Worm (Caenorhabditis elegans): Measurements from ENCODE around the gene rcs-1.

Gene rcs-1

ce11 chrX:8810908-8811307 is 17.4 kb downstream of the rcs-1 start, which contains the start of gene R04E5.9 (continued):
- TF ChIP-seq nhr-10 (tag; optimal IDR thresholded peaks at IDR 0.05) (no peak), nhr-12 (tag; optimal IDR thresholded peaks at IDR 0.05) (no peak)

ce11 chrX:8808740-8809139 is 19.6 kb downstream of the rcs-1 start:
- TF ChIP-seq blmp-1 (tag; optimal IDR thresholded peaks at IDR 0.05; ENCODE audit: insufficient read depth) (no peak), unc-55 (GFP tag; optimal IDR thresholded peaks at IDR 0.05) (peak; percentile 36)

DNA sequence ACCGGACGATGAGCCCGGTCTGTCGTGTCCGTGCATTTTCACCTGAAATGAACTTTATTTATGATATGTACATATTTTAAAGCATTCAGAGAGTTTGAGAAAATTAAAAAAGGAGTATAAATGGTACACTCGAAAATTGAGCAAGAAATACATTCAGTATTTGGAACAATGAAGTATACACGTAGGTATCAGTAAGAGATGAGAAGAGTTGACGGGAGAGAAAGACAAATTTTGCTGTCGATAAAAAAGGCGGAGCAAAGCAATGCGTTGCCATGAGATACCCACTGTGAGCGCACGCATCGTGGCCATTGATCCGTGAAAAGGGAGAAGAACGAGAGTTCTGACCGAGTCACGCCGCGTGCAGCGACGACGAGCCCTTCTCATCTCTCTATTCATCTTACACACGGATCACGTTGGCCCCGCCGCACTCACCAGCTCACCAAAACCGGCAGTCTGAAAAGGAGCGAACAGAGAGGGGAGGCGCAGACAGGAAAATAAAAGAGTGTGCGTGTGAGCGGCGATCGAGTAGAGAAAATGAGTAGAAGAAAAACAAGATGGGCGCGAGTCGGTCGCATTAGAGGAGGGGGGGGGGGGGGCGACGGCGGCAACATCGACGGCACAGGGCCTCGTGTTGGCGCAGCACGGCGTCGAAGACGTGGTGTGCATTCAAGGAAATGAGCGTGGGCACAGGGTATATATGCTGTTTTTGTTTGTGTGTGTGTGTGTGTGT is 22.1 kb downstream of the rcs-1 start, which contains the start of gene R04E5.8:
R04E5.8 (minus strand) TSS at position 51 of the 730 bp plus-strand sequence.
- TF ChIP-seq zag-1 (tag; optimal IDR thresholded peaks at IDR 0.05) (peak; percentile 48), mab-5 (tag; optimal IDR thresholded peaks at IDR 0.05) (no peak), Y55F3AM.14 (GFP tag; optimal IDR thresholded peaks at IDR 0.05) (peak; percentile 39), unc-55 (GFP tag; optimal IDR thresholded peaks at IDR 0.05) (peak; percentile 31), F13H6.1 (tag; optimal IDR thresholded peaks at IDR 0.05) (peak; percentile 41), skn-1 (tag; optimal IDR thresholded peaks at IDR 0.05) (no peak), mbf-1 (tag; optimal IDR thresholded peaks at IDR 0.05) (no peak), alr-1 (tag; optimal IDR thresholded peaks at IDR 0.05) (no peak), nhr-12 (tag; optimal IDR thresholded peaks at IDR 0.05) (no peak), nhr-23 (tag; optimal IDR thresholded peaks at IDR 0.05) (no peak), elt-1 (tag; optimal IDR thresholded peaks at IDR 0.05) (no peak), sem-4 (tag; optimal IDR thresholded peaks at IDR 0.05) (no peak), aly-2 (tag; optimal IDR thresholded peaks at IDR 0.05) (no peak), C34F6.9 (tag; optimal IDR thresholded peaks at IDR 0.05) (peak; percentile 37), ztf-1 (GFP tag; conservative IDR thresholded peaks at IDR 0.05) (no peak), lin-13 (GFP tag; optimal IDR thresholded peaks at IDR 0.05) (peak; percentile 43), lsy-2 (tag; optimal IDR thresholded peaks at IDR 0.05) (peak in 1 of 2 experiments; percentile 22), ceh-82 (tag; optimal IDR thresholded peaks at IDR 0.05) (no peak), snpc-4 (tag; optimal IDR thresholded peaks at IDR 0.05) (no peak), crh-2 (tag; optimal IDR thresholded peaks at IDR 0.05) (no peak), mdl-1 (tag; optimal IDR thresholded peaks at IDR 0.05) (peak in 1 of 2 experiments; percentile 40), sma-9 (GFP tag; optimal IDR thresholded peaks at IDR 0.05) (peak; percentile 18), sma-9 (tag; optimal IDR thresholded peaks at IDR 0.05) (no peak), nhr-129 (tag; optimal IDR thresholded peaks at IDR 0.05) (peak; percentile 30), unc-62 (GFP tag; optimal IDR thresholded peaks at IDR 0.05) (no peak), nhr-6 (tag; optimal IDR thresholded peaks at IDR 0.05) (no peak), dmd-4 (tag; optimal IDR thresholded peaks at IDR 0.05) (no peak), nhr-77 (tag; optimal IDR thresholded peaks at IDR 0.05) (no peak), nhr-21 (tag; optimal IDR thresholded peaks at IDR 0.05) (peak; percentile 12), ZK546.5 (tag; optimal IDR thresholded peaks at IDR 0.05) (no peak), lin-11 (tag; optimal IDR thresholded peaks at IDR 0.05) (peak; percentile 35)

DNA sequence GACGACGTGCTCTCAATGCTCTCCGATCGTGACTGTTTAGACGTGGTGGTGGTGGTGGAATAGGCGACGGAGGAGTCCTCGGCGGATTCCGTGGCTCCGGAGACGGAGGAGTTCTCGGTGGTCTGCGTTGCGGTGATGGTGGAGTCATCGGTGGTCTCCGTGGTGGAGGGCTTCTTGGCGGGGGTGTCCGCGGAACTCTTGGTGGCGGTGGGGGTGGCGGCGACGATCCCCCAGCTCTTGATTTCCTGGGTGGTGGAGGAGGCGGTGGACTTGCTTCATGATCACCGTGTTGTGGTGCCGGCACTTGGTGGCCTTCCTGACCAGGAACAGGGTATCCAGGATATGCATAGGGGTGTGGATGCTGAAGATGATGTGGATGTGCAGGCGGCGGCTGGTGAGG is 22.9 kb downstream of the rcs-1 start:
- TF ChIP-seq nhr-12 (tag; optimal IDR thresholded peaks at IDR 0.05) (no peak), lin-11 (tag; optimal IDR thresholded peaks at IDR 0.05) (no peak), zag-1 (tag; optimal IDR thresholded peaks at IDR 0.05) (no peak), mbf-1 (tag; optimal IDR thresholded peaks at IDR 0.05) (no peak), elt-1 (tag; optimal IDR thresholded peaks at IDR 0.05) (no peak), fos-1 (tag; optimal IDR thresholded peaks at IDR 0.05) (no peak), dmd-4 (tag; optimal IDR thresholded peaks at IDR 0.05) (no peak), ama-1 (optimal IDR thresholded peaks at IDR 0.05) (no peak), skn-1 (tag; optimal IDR thresholded peaks at IDR 0.05) (no peak), nhr-23 (tag; optimal IDR thresholded peaks at IDR 0.05) (no peak)

DNA sequence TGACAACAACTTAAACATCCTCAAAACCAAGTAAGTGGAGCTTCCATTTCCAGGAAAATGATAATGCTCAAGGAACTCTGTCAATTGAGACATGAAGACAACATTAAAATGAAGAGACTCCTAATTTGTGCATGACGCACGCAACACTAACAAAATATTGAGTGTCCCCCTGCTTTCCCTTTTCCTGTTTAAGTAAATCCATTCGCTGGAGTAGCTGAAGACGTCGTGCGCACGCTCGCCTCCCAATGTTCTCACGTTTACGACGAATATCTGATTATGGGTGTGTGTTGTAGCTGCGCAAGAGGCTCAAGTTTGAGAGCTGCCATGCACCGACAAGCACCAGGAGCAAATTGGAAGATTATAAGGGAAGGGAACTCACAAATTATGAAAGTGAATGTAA is 27.4 kb downstream of the rcs-1 start:
- TF ChIP-seq elt-3 (tag; optimal IDR thresholded peaks at IDR 0.05) (no peak), sma-9 (GFP tag; optimal IDR thresholded peaks at IDR 0.05) (peak; percentile 46), sma-9 (tag; optimal IDR thresholded peaks at IDR 0.05) (no peak), nhr-11 (tag; optimal IDR thresholded peaks at IDR 0.05) (no peak), peb-1 (tag; optimal IDR thresholded peaks at IDR 0.05) (no peak), egl-27 (tag; optimal IDR thresholded peaks at IDR 0.05) (peak; percentile 32), lsy-2 (tag; optimal IDR thresholded peaks at IDR 0.05) (peak in 1 of 2 experiments; percentile 40), skn-1 (tag; optimal IDR thresholded peaks at IDR 0.05) (no peak), mdl-1 (tag; optimal IDR thresholded peaks at IDR 0.05) (peak in 1 of 2 experiments; percentile 7), C34F6.9 (tag; optimal IDR thresholded peaks at IDR 0.05) (peak; percentile 20)
